Worm (Caenorhabditis elegans) whole organism, midembryonic: Measurements from ENCODE around the gene M03F8.5.

ENCODE experiments used
- T22C8.4 ChIP-seq: fragments of 200-800 bp; sonication (Bioruptor generic); IDR thresholded peaks from 2 replicates; pipeline ENCODE4 v1.3.6; 2022; ENCODE audit warnings: missing genetic modification characterization, missing compliant biosample characterization
- cog-1 ChIP-seq: sonication (generic microtip); optimal IDR thresholded peaks from 2 replicates; lab custom pipeline; 2016; ENCODE audit warnings: missing genetic modification characterization, missing compliant biosample characterization
- flt-1 ChIP-seq: fragments of 200-800 bp; sonication (Bioruptor generic); IDR thresholded peaks from 2 replicates; pipeline ENCODE4 v1.3.6; 2022; ENCODE audit warnings: missing genetic modification characterization, missing compliant biosample characterization
- klf-2 ChIP-seq: fragments of 200-800 bp; sonication (Bioruptor generic); conservative IDR thresholded peaks from 2 replicates; pipeline ENCODE4 v1.3.6; 2022; ENCODE audit warnings: missing genetic modification reagents, missing genetic modification characterization, missing compliant biosample characterization
- med-1 ChIP-seq: sonication (generic microtip); optimal IDR thresholded peaks from 2 replicates; lab custom pipeline; 2017; ENCODE audit warnings: missing genetic modification characterization, mild to moderate bottlenecking, missing compliant biosample characterization, antibody characterized with exemption, missing genetic modification reagents; ENCODE audit not compliant: insufficient read depth
- ref-1 ChIP-seq: fragments of 200-800 bp; sonication (Bioruptor generic); conservative IDR thresholded peaks from 2 replicates; pipeline ENCODE4 v1.3.6; 2022; ENCODE audit warnings: missing genetic modification reagents, missing genetic modification characterization, missing compliant biosample characterization
- tab-1 ChIP-seq: fragments of 200-800 bp; sonication (Bioruptor generic); IDR thresholded peaks from 2 replicates; pipeline ENCODE4 v1.3.6; 2022; ENCODE audit warnings: missing genetic modification characterization, missing compliant biosample characterization
- ztf-23 ChIP-seq: fragments of 200-800 bp; sonication (Bioruptor generic); IDR thresholded peaks from 2 replicates; pipeline ENCODE4 v1.3.6; 2022; ENCODE audit warnings: missing genetic modification reagents, missing genetic modification characterization, missing compliant biosample characterization
- ztf-29 ChIP-seq: fragments of 200-800 bp; sonication (Bioruptor generic); IDR thresholded peaks from 2 replicates; pipeline ENCODE4 v1.3.6; 2022; ENCODE audit warnings: missing genetic modification reagents, missing genetic modification characterization, missing compliant biosample characterization

M03F8.5 gene

ce11 chrV:5927347-5927746 lies 9.2 kb downstream of the M03F8.5 start, which contains the start of gene srsx-17:
srsx-17 (plus strand) TSS chrV:5927647.
- TF ChIP-seq cog-1 (tag; lab: Kevin White, UChicago) (no peak), klf-2 (no peak), tab-1 (GFP tag; lab: Robert Waterston, UW) (no peak), ref-1 (no peak), T22C8.4 (no peak), ztf-29 (GFP tag; lab: Robert Waterston, UW) (no peak), med-1 (GFP tag; lab: Kevin White, UChicago) (no peak), flt-1 (GFP tag; lab: Robert Waterston, UW) (no peak), ztf-23 (GFP tag; lab: Robert Waterston, UW) (no peak)

ce11 chrV:5922236-5922635 lies 14.4 kb downstream of the M03F8.5 start, which contains the start of gene srsx-18:
srsx-18 (plus strand) TSS chrV:5922536.
- no peak for TF ChIP-seq cog-1 (tag; lab: Kevin White, UChicago)
- no peak for TF ChIP-seq ztf-29 (GFP tag; lab: Robert Waterston, UW)
- TF ChIP-seq tab-1 (GFP tag; lab: Robert Waterston, UW), result no peak
- no peak for TF ChIP-seq flt-1 (GFP tag; lab: Robert Waterston, UW)
- no peak for TF ChIP-seq ref-1
- no peak for TF ChIP-seq klf-2
- no peak for TF ChIP-seq ztf-23 (GFP tag; lab: Robert Waterston, UW)
- TF ChIP-seq T22C8.4, result no peak
- no peak for TF ChIP-seq med-1 (GFP tag; lab: Kevin White, UChicago)

- TF ChIP-seq tab-1 (GFP tag; lab: Robert Waterston, UW) (no peak), ztf-23 (GFP tag; lab: Robert Waterston, UW) (no peak), flt-1 (GFP tag; lab: Robert Waterston, UW) (no peak), T22C8.4 (no peak), ztf-29 (GFP tag; lab: Robert Waterston, UW) (no peak), cog-1 (tag; lab: Kevin White, UChicago) (no peak), med-1 (GFP tag; lab: Kevin White, UChicago) (no peak), klf-2 (no peak), ref-1 (no peak)
Measured at ce11 chrV:5921761-5922160, 14.8 kb downstream of the M03F8.5 start.

ce11 chrV:5919887-5920286 lies 16.7 kb downstream of the M03F8.5 start, which contains the start of gene C04E6.12:
C04E6.12 (minus strand) TSS chrV:5919987.
- TF ChIP-seq tab-1 (GFP tag; lab: Robert Waterston, UW) (no peak), med-1 (GFP tag; lab: Kevin White, UChicago) (no peak)

ce11 chrV:5917707-5918106 lies 18.9 kb downstream of the M03F8.5 start, which contains the start of gene lrpr-1:
lrpr-1 (minus strand) TSS chrV:5917891.
- TF ChIP-seq cog-1 (tag; lab: Kevin White, UChicago), result peak; percentile 47
- no peak for TF ChIP-seq tab-1 (GFP tag; lab: Robert Waterston, UW)
- no peak for TF ChIP-seq ref-1
- TF ChIP-seq klf-2, result 0 out of 2 replicates have a peak, but pooled peaks have one; percentile 49
- no peak for TF ChIP-seq med-1 (GFP tag; lab: Kevin White, UChicago)
- no peak for TF ChIP-seq T22C8.4
- TF ChIP-seq flt-1 (GFP tag; lab: Robert Waterston, UW), result peak; percentile 79
- TF ChIP-seq ztf-29 (GFP tag; lab: Robert Waterston, UW), result no peak
- TF ChIP-seq ztf-23 (GFP tag; lab: Robert Waterston, UW), result peak; percentile 72; the same call in 1 of the 2 replicates

- no peak for TF ChIP-seq med-1 (GFP tag; lab: Kevin White, UChicago)
- no peak for TF ChIP-seq T22C8.4
- no peak for TF ChIP-seq ztf-23 (GFP tag; lab: Robert Waterston, UW)
Measured at ce11 chrV:5916862-5917261, 19.7 kb downstream of the M03F8.5 start.

ce11 chrV:5912426-5912825 lies 24.2 kb downstream of the M03F8.5 start, which contains the start of gene C04E6.13:
C04E6.13 (plus strand) TSS chrV:5912726.
- TF ChIP-seq flt-1 (GFP tag; lab: Robert Waterston, UW) (no peak), med-1 (GFP tag; lab: Kevin White, UChicago) (no peak)

- no peak for TF ChIP-seq med-1 (GFP tag; lab: Kevin White, UChicago)
- no peak for TF ChIP-seq tab-1 (GFP tag; lab: Robert Waterston, UW)
- TF ChIP-seq ztf-23 (GFP tag; lab: Robert Waterston, UW), result no peak
- TF ChIP-seq ztf-29 (GFP tag; lab: Robert Waterston, UW), result no peak
- TF ChIP-seq klf-2, result no peak
- no peak for TF ChIP-seq cog-1 (tag; lab: Kevin White, UChicago)
- TF ChIP-seq ref-1, result no peak
- TF ChIP-seq T22C8.4, result no peak
- no peak for TF ChIP-seq flt-1 (GFP tag; lab: Robert Waterston, UW)
Measured at ce11 chrV:5907090-5907489, 29.5 kb downstream of the M03F8.5 start, which contains the start of gene C04E6.4. C04E6.4 (plus strand) TSS chrV:5907390.

- TF ChIP-seq med-1 (GFP tag; lab: Kevin White, UChicago) (no peak), cog-1 (tag; lab: Kevin White, UChicago) (no peak), ztf-23 (GFP tag; lab: Robert Waterston, UW) (no peak), flt-1 (GFP tag; lab: Robert Waterston, UW) (no peak), T22C8.4 (no peak), ref-1 (no peak), klf-2 (no peak), ztf-29 (GFP tag; lab: Robert Waterston, UW) (no peak), tab-1 (GFP tag; lab: Robert Waterston, UW) (no peak)
Measured at ce11 chrV:5906252-5906651, 30.3 kb downstream of the M03F8.5 start, which contains the start of gene srd-15. srd-15 (minus strand) TSS chrV:5906352.

- no peak for TF ChIP-seq ref-1
- no peak for TF ChIP-seq med-1 (GFP tag; lab: Kevin White, UChicago)
- TF ChIP-seq tab-1 (GFP tag; lab: Robert Waterston, UW), result no peak
- no peak for TF ChIP-seq flt-1 (GFP tag; lab: Robert Waterston, UW)
- no peak for TF ChIP-seq ztf-29 (GFP tag; lab: Robert Waterston, UW)
- no peak for TF ChIP-seq ztf-23 (GFP tag; lab: Robert Waterston, UW)
- no peak for TF ChIP-seq T22C8.4
- no peak for TF ChIP-seq klf-2
- no peak for TF ChIP-seq cog-1 (tag; lab: Kevin White, UChicago)
Measured at ce11 chrV:5901833-5902232, 34.8 kb downstream of the M03F8.5 start, which contains the start of gene C04E6.5. C04E6.5 (plus strand) TSS chrV:5902133.
